Fruit fly (Drosophila melanogaster) whole organism, adult: Measurements from ENCODE around the gene Hsp26.
A peak's percentile ranks its signal among the peaks of the same experiment; 100 is the strongest.

ENCODE experiments used
- CG11617 ChIP-seq: fragments of 200-800 bp; sonication (Bioruptor generic); optimal IDR thresholded peaks from 2 replicates; lab custom pipeline; 2017; ENCODE audit warnings: mild to moderate bottlenecking, missing biosample characterization, missing genetic modification reagents, missing genetic modification characterization
- CG12768 ChIP-seq: fragments of 200-800 bp; sonication (Bioruptor generic); optimal IDR thresholded peaks from 2 replicates; lab custom pipeline; 2017; ENCODE audit warnings: missing biosample characterization, missing genetic modification characterization, mild to moderate bottlenecking, moderate library complexity, missing genetic modification reagents
- CG14711 ChIP-seq: fragments of 200-800 bp; sonication (Bioruptor generic); optimal IDR thresholded peaks from 2 replicates; lab custom pipeline; 2018; ENCODE audit warnings: missing biosample characterization, mild to moderate bottlenecking, missing genetic modification characterization, moderate library complexity
- CG1620 ChIP-seq: fragments of 200-800 bp; sonication (Bioruptor generic); optimal IDR thresholded peaks from 2 replicates; lab custom pipeline; 2016; ENCODE audit warnings: missing biosample characterization, missing genetic modification characterization
- CG33017 ChIP-seq: fragments of 200-800 bp; sonication (Bioruptor generic); optimal IDR thresholded peaks from 2 replicates; lab custom pipeline; 2018; ENCODE audit warnings: missing biosample characterization, mild to moderate bottlenecking, missing genetic modification characterization, moderate library complexity
- CG5204 ChIP-seq: fragments of 200-800 bp; sonication (Bioruptor generic); optimal IDR thresholded peaks from 2 replicates; lab custom pipeline; 2016; ENCODE audit warnings: missing biosample characterization, missing genetic modification characterization
- CG7045 ChIP-seq: fragments of 200-800 bp; sonication (Bioruptor generic); optimal IDR thresholded peaks from 2 replicates; lab custom pipeline; 2017; ENCODE audit warnings: missing biosample characterization, mild to moderate bottlenecking, missing genetic modification characterization
- CG7101 ChIP-seq: fragments of 200-800 bp; sonication (Bioruptor generic); optimal IDR thresholded peaks from 2 replicates; lab custom pipeline; 2018; ENCODE audit warnings: missing biosample characterization, mild to moderate bottlenecking, missing genetic modification characterization, moderate library complexity
- Clk ChIP-seq: fragments of 200-800 bp; sonication (Bioruptor generic); optimal IDR thresholded peaks from 2 replicates; lab custom pipeline; 2017; ENCODE audit warnings: missing biosample characterization, missing genetic modification characterization
- Crg-1 ChIP-seq: fragments of 200-800 bp; sonication (Bioruptor generic); optimal IDR thresholded peaks from 2 replicates; lab custom pipeline; 2016; ENCODE audit warnings: missing biosample characterization, missing genetic modification characterization
- Hr96 ChIP-seq: fragments of 200-800 bp; sonication (Bioruptor generic); optimal IDR thresholded peaks from 2 replicates; lab custom pipeline; 2016; ENCODE audit warnings: missing biosample characterization, missing genetic modification characterization
- Mnt ChIP-seq: fragments of 200-800 bp; sonication (Bioruptor generic); optimal IDR thresholded peaks from 2 replicates; lab custom pipeline; 2016; ENCODE audit warnings: missing biosample characterization, mild to moderate bottlenecking, missing genetic modification characterization
- bab1 ChIP-seq: fragments of 200-800 bp; sonication (Bioruptor generic); optimal IDR thresholded peaks from 3 replicates; lab custom pipeline; 2019; ENCODE audit warnings: missing biosample characterization, mild to moderate bottlenecking, missing genetic modification characterization, moderate library complexity
- cic ChIP-seq: fragments of 200-800 bp; sonication (Bioruptor generic); optimal IDR thresholded peaks from 2 replicates; lab custom pipeline; 2017; ENCODE audit warnings: missing biosample characterization, mild to moderate bottlenecking, missing genetic modification characterization, moderate library complexity
- cnc ChIP-seq, 2 experiments: fragments of >200 bp; optimal IDR thresholded peaks; 2 replicates each; lab custom pipeline; 2017
- kay ChIP-seq: fragments of 200-800 bp; sonication (Bioruptor generic); peaks from one replicate; lab custom pipeline; 2016; ENCODE audit warnings: missing biosample characterization, missing genetic modification characterization, borderline replicate concordance
- ovo ChIP-seq: fragments of 200-800 bp; sonication (Bioruptor generic); optimal IDR thresholded peaks from 2 replicates; lab custom pipeline; 2016; ENCODE audit warnings: missing biosample characterization, missing genetic modification characterization
- pad ChIP-seq: fragments of 200-800 bp; sonication (Bioruptor generic); optimal IDR thresholded peaks from 3 replicates; lab custom pipeline; 2017; ENCODE audit warnings: missing biosample characterization, missing genetic modification characterization, mild to moderate bottlenecking, moderate library complexity, missing genetic modification reagents
- tj ChIP-seq: fragments of 200-800 bp; sonication (Bioruptor generic); optimal IDR thresholded peaks from 3 replicates; lab custom pipeline; 2017; ENCODE audit warnings: missing biosample characterization, mild to moderate bottlenecking, missing genetic modification characterization, moderate library complexity
- toe ChIP-seq: fragments of 200-800 bp; sonication (Bioruptor generic); optimal IDR thresholded peaks from 2 replicates; lab custom pipeline; 2016; ENCODE audit warnings: missing biosample characterization, missing genetic modification characterization

Gene Hsp26

dm6 chr3L:9357830-9358712, 19.2 kb downstream of the Hsp26 start:
- TF ChIP-seq CG14711 (tag; lab: Kevin White, UChicago) (no peak), CG33017 (tag; lab: Kevin White, UChicago) (no peak), Clk (GFP tag; lab: Kevin White, UChicago) (no peak), Crg-1 (GFP tag; lab: Kevin White, UChicago) (no peak), CG12768 (no peak), Mnt (GFP tag; lab: Kevin White, UChicago) (peak; percentile 76), CG11617 (GFP tag; lab: Kevin White, UChicago) (no peak), Hr96 (GFP tag; lab: Kevin White, UChicago) (no peak), CG5204 (GFP tag; lab: Kevin White, UChicago) (no peak), toe (no peak), CG1620 (GFP tag; lab: Kevin White, UChicago) (no peak), cic (GFP tag; lab: Kevin White, UChicago) (peak; percentile 99), kay (no peak), pad (GFP tag; lab: Kevin White, UChicago) (peak; percentile 65), ovo (GFP tag; lab: Kevin White, UChicago) (peak; percentile 92), tj (GFP tag; lab: Kevin White, UChicago) (peak; percentile 76), CG7045 (GFP tag; lab: Kevin White, UChicago) (no peak)

- TF ChIP-seq CG7045 (GFP tag; lab: Kevin White, UChicago): no peak
- TF ChIP-seq cic (GFP tag; lab: Kevin White, UChicago): no peak
- TF ChIP-seq CG33017 (tag; lab: Kevin White, UChicago): no peak
- TF ChIP-seq CG14711 (tag; lab: Kevin White, UChicago): no peak
- no peak for TF ChIP-seq Mnt (GFP tag; lab: Kevin White, UChicago)
- no peak for TF ChIP-seq kay
- TF ChIP-seq Clk (GFP tag; lab: Kevin White, UChicago): no peak
- no peak for TF ChIP-seq bab1 (GFP tag; lab: Kevin White, UChicago)
- TF ChIP-seq pad (GFP tag; lab: Kevin White, UChicago): no peak
- no peak for TF ChIP-seq tj (GFP tag; lab: Kevin White, UChicago)
- TF ChIP-seq cnc (optimal IDR thresholded peaks at IDR 0.05; lab: Kevin White, UChicago): no peak
- no peak for TF ChIP-seq toe
- no peak for TF ChIP-seq CG12768
- no peak for TF ChIP-seq Hr96 (GFP tag; lab: Kevin White, UChicago)
- TF ChIP-seq ovo (GFP tag; lab: Kevin White, UChicago): no peak
- TF ChIP-seq CG1620 (GFP tag; lab: Kevin White, UChicago): no peak
- no peak for TF ChIP-seq Crg-1 (GFP tag; lab: Kevin White, UChicago)
- no peak for TF ChIP-seq CG11617 (GFP tag; lab: Kevin White, UChicago)
- no peak for TF ChIP-seq CG5204 (GFP tag; lab: Kevin White, UChicago)
Measured at dm6 chr3L:9356138-9356753, 21.0 kb downstream of the Hsp26 start.

- no peak for TF ChIP-seq pad (GFP tag; lab: Kevin White, UChicago)
- no peak for TF ChIP-seq CG7101 (tag; lab: Kevin White, UChicago)
- TF ChIP-seq Hr96 (GFP tag; lab: Kevin White, UChicago): no peak
- no peak for TF ChIP-seq tj (GFP tag; lab: Kevin White, UChicago)
- TF ChIP-seq toe: no peak
- no peak for TF ChIP-seq cnc (optimal IDR thresholded peaks at IDR 0.05; lab: Kevin White, UChicago)
- peak; percentile 3 for TF ChIP-seq Mnt (GFP tag; lab: Kevin White, UChicago)
- no peak for TF ChIP-seq CG5204 (GFP tag; lab: Kevin White, UChicago)
- no peak for TF ChIP-seq CG12768
- TF ChIP-seq CG11617 (GFP tag; lab: Kevin White, UChicago): no peak
- TF ChIP-seq kay: peak; percentile 83
- TF ChIP-seq ovo (GFP tag; lab: Kevin White, UChicago): no peak
- TF ChIP-seq CG33017 (tag; lab: Kevin White, UChicago): no peak
- TF ChIP-seq cic (GFP tag; lab: Kevin White, UChicago): peak; percentile 57
- no peak for TF ChIP-seq bab1 (GFP tag; lab: Kevin White, UChicago)
- TF ChIP-seq Crg-1 (GFP tag; lab: Kevin White, UChicago): no peak
- TF ChIP-seq CG1620 (GFP tag; lab: Kevin White, UChicago): no peak
- TF ChIP-seq Clk (GFP tag; lab: Kevin White, UChicago): no peak
- TF ChIP-seq CG14711 (tag; lab: Kevin White, UChicago): no peak
- no peak for TF ChIP-seq CG7045 (GFP tag; lab: Kevin White, UChicago)
Measured at dm6 chr3L:9355555-9355954, 21.7 kb downstream of the Hsp26 start.

- TF ChIP-seq CG12768: no peak
- no peak for TF ChIP-seq Crg-1 (GFP tag; lab: Kevin White, UChicago)
- TF ChIP-seq CG5204 (GFP tag; lab: Kevin White, UChicago): no peak
- no peak for TF ChIP-seq bab1 (GFP tag; lab: Kevin White, UChicago)
- no peak for TF ChIP-seq cnc (optimal IDR thresholded peaks at IDR 0.05; lab: Kevin White, UChicago)
- no peak for TF ChIP-seq kay
- no peak for TF ChIP-seq toe
- no peak for TF ChIP-seq Hr96 (GFP tag; lab: Kevin White, UChicago)
- no peak for TF ChIP-seq CG7045 (GFP tag; lab: Kevin White, UChicago)
- TF ChIP-seq Mnt (GFP tag; lab: Kevin White, UChicago): no peak
- no peak for TF ChIP-seq CG33017 (tag; lab: Kevin White, UChicago)
- no peak for TF ChIP-seq cic (GFP tag; lab: Kevin White, UChicago)
- no peak for TF ChIP-seq pad (GFP tag; lab: Kevin White, UChicago)
- TF ChIP-seq Clk (GFP tag; lab: Kevin White, UChicago): no peak
- TF ChIP-seq ovo (GFP tag; lab: Kevin White, UChicago): no peak
- no peak for TF ChIP-seq CG1620 (GFP tag; lab: Kevin White, UChicago)
- no peak for TF ChIP-seq CG11617 (GFP tag; lab: Kevin White, UChicago)
- TF ChIP-seq tj (GFP tag; lab: Kevin White, UChicago): no peak
Measured at dm6 chr3L:9353733-9354132, 23.5 kb downstream of the Hsp26 start, which contains the start of gene CG32040. CG32040 (plus strand) TSS chr3L:9354033.
